Worm (Caenorhabditis elegans) whole organism, L3 larva: ENCODE data around the gene srx-133.

Source experiments
- ama-1 ChIP-seq: fragments of 150-350 bp; optimal IDR thresholded peaks from 2 replicates; lab custom pipeline; 2018
- ceh-9 ChIP-seq: sonication (generic microtip); optimal IDR thresholded peaks from 2 replicates; lab custom pipeline; 2018; ENCODE audit warnings: missing biosample characterization, missing genetic modification characterization
- daf-12 ChIP-seq: fragments of 150-350 bp; optimal IDR thresholded peaks from 2 replicates; lab custom pipeline; 2014; ENCODE audit warnings: missing biosample characterization, missing genetic modification reagents, missing genetic modification characterization
- fos-1 ChIP-seq: fragments of 150-350 bp; optimal IDR thresholded peaks from 2 replicates; lab custom pipeline; 2014; ENCODE audit warnings: missing biosample characterization, missing genetic modification characterization
- mdl-1 ChIP-seq: fragments of 150-350 bp; optimal IDR thresholded peaks from 2 replicates; lab custom pipeline; 2014; ENCODE audit warnings: missing biosample characterization, missing genetic modification characterization
- nhr-11 ChIP-seq: fragments of 150-350 bp; optimal IDR thresholded peaks from 2 replicates; lab custom pipeline; 2014; ENCODE audit warnings: missing biosample characterization, missing genetic modification characterization
- nhr-77 ChIP-seq: fragments of 150-350 bp; optimal IDR thresholded peaks from 2 replicates; lab custom pipeline; 2014; ENCODE audit warnings: missing biosample characterization, missing genetic modification characterization
- snpc-4 ChIP-seq: fragments of 150-350 bp; optimal IDR thresholded peaks from 2 replicates; lab custom pipeline; 2014; ENCODE audit warnings: missing biosample characterization, missing genetic modification characterization
- unc-39 ChIP-seq: sonication (generic microtip); optimal IDR thresholded peaks from 4 replicates; lab custom pipeline; 2017; ENCODE audit warnings: missing biosample characterization, missing genetic modification characterization
- ztf-11 ChIP-seq: fragments of 150-350 bp; optimal IDR thresholded peaks from 2 replicates; lab custom pipeline; 2014; ENCODE audit warnings: missing biosample characterization, missing genetic modification characterization

- TF ChIP-seq ceh-9 (tag; lab: Kevin White, UChicago) = no peak
- TF ChIP-seq nhr-11 (tag; lab: Kevin White, UChicago) = no peak
- no peak for TF ChIP-seq snpc-4 (tag; lab: Kevin White, UChicago)
- no peak for TF ChIP-seq daf-12
- no peak for TF ChIP-seq mdl-1
- TF ChIP-seq unc-39 = no peak
- TF ChIP-seq nhr-77 (tag; lab: Kevin White, UChicago) = no peak
- TF ChIP-seq fos-1 = no peak
- no peak for TF ChIP-seq ztf-11
- no peak for TF ChIP-seq ama-1 (lab: Kevin White, UChicago)
Measured at ce11 chrV:13876529-13876928, 28.1 kb downstream of the srx-133 start, which contains the start of gene T22G5.1.
